Worm (Caenorhabditis elegans) whole organism, early embryonic: ENCODE data around the gene glod-4.

Experiments
- B0310.2 ChIP-seq: sonication (generic microtip); optimal IDR thresholded peaks from 2 replicates; lab custom pipeline; 2016; ENCODE audit warnings: mild to moderate bottlenecking, missing genetic modification characterization, missing compliant biosample characterization
- F13C5.2 ChIP-seq: sonication (generic microtip); optimal IDR thresholded peaks from 2 replicates; lab custom pipeline; 2017; ENCODE audit warnings: mild to moderate bottlenecking, missing genetic modification characterization, inconsistent platforms, missing compliant biosample characterization
- aly-1 ChIP-seq: sonication (generic microtip); optimal IDR thresholded peaks from 2 replicates; lab custom pipeline; 2016; ENCODE audit warnings: missing genetic modification characterization, missing compliant biosample characterization
- ama-1 ChIP-seq: fragments of 150-350 bp; optimal IDR thresholded peaks from 2 replicates; lab custom pipeline; 2014
- ceh-13 ChIP-seq: fragments of 200-800 bp; sonication (Bioruptor generic); optimal IDR thresholded peaks from 2 replicates; lab custom pipeline; 2018; ENCODE audit warnings: mild to moderate bottlenecking, missing genetic modification characterization, missing compliant biosample characterization
- ceh-36 ChIP-seq: sonication (generic microtip); optimal IDR thresholded peaks from 2 replicates; lab custom pipeline; 2016; ENCODE audit warnings: missing genetic modification characterization, inconsistent platforms, missing compliant biosample characterization
- ets-7 ChIP-seq: sonication (generic microtip); optimal IDR thresholded peaks from 2 replicates; lab custom pipeline; 2016; ENCODE audit warnings: missing genotype, missing genetic modification characterization, missing compliant biosample characterization
- flt-1 ChIP-seq: fragments of 200-800 bp; sonication (Bioruptor generic); IDR thresholded peaks from 2 replicates; pipeline ENCODE4 v1.3.6; 2022; ENCODE audit warnings: missing genetic modification characterization, missing compliant biosample characterization
- hmbx-1 ChIP-seq: sonication (generic microtip); optimal IDR thresholded peaks from 2 replicates; lab custom pipeline; 2016; ENCODE audit warnings: mild to moderate bottlenecking, missing genetic modification characterization, missing compliant biosample characterization
- hmg-4 ChIP-seq: fragments of 200-800 bp; sonication (Bioruptor generic); optimal IDR thresholded peaks from 2 replicates; lab custom pipeline; 2018; ENCODE audit warnings: mild to moderate bottlenecking, missing genetic modification characterization, missing compliant biosample characterization
- hnd-1 ChIP-seq: sonication (generic microtip); optimal IDR thresholded peaks from 2 replicates; lab custom pipeline; 2016; ENCODE audit warnings: missing genetic modification characterization, missing compliant biosample characterization
- pes-1 ChIP-seq: fragments of 200-800 bp; sonication (Bioruptor generic); IDR thresholded peaks from 2 replicates; pipeline ENCODE4 v1.3.6; 2022; ENCODE audit warnings: missing genetic modification reagents, missing genetic modification characterization, missing compliant biosample characterization
- scrt-1 ChIP-seq: fragments of 200-800 bp; sonication (Bioruptor generic); IDR thresholded peaks from 2 replicates; pipeline ENCODE4 v1.3.6; 2022; ENCODE audit warnings: missing genetic modification characterization, missing compliant biosample characterization
- sea-1 ChIP-seq: fragments of 200-800 bp; sonication (Bioruptor generic); conservative IDR thresholded peaks from 2 replicates; pipeline ENCODE4 v1.3.6; 2022; ENCODE audit warnings: missing genetic modification characterization, missing compliant biosample characterization
- tbx-11 ChIP-seq: fragments of 200-800 bp; sonication (Bioruptor generic); IDR thresholded peaks from 2 replicates; pipeline ENCODE4 v1.3.6; 2022; ENCODE audit warnings: missing genetic modification characterization, missing compliant biosample characterization
- tbx-37 ChIP-seq: fragments of 200-800 bp; sonication (Bioruptor generic); conservative IDR thresholded peaks from 2 replicates; pipeline ENCODE4 v1.3.6; 2022; ENCODE audit warnings: missing genetic modification reagents, missing genetic modification characterization, missing compliant biosample characterization
- tra-4 ChIP-seq: sonication (generic microtip); optimal IDR thresholded peaks from 2 replicates; lab custom pipeline; 2017; ENCODE audit warnings: missing genetic modification characterization, missing compliant biosample characterization

glod-4 gene

DNA sequence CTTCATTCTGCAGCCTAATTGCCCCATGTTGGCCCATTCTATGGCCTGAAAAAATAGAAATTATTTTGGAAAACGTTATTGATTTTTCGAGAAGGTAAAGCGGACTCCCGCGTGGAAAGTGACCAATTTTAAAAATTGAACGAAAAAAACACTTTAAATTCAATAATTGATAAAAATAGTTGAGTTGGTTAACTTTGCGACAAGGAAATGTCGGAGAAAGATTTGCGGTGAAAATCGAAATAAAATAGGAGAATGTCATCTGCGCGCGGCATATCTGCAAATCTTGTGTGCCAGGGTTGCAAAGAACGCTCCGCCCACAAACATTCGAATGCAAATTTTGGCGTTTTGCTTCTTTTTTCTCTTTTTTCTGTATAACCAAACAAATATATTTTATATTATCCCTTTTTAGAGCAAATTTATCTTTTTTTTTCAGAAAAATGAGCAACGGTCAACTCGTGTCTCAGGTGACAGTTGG lies 17.5 kb downstream of the glod-4 start, which contains the start of the genes rnf-121 and C16C10.4:
Gene rnf-121 (minus strand): TSS at position 51 of the 475 bp plus-strand sequence.
Gene C16C10.4 (plus strand): TSS at position 434 of the 475 bp plus-strand sequence.
- TF ChIP-seq F13C5.2 (tag; lab: Kevin White, UChicago), result peak; percentile 92
- TF ChIP-seq aly-1 (tag; lab: Kevin White, UChicago), result peak; percentile 77
- peak; percentile 87 for TF ChIP-seq scrt-1 (GFP tag; lab: Robert Waterston, UW)
- TF ChIP-seq ceh-13, result peak; percentile 93
- no peak for TF ChIP-seq ama-1 (lab: Kevin White, UChicago)
- peak; percentile 82 for TF ChIP-seq tbx-37 (GFP tag; lab: Robert Waterston, UW)
- peak; percentile 82 for TF ChIP-seq B0310.2 (tag; lab: Kevin White, UChicago)
- TF ChIP-seq pes-1 (GFP tag; lab: Robert Waterston, UW), result peak; percentile 91
- TF ChIP-seq sea-1 (GFP tag; lab: Robert Waterston, UW), result peak; percentile 93
- peak; percentile 83 for TF ChIP-seq flt-1 (GFP tag; lab: Robert Waterston, UW)
- peak; percentile 61 for TF ChIP-seq hmbx-1
- peak; percentile 97 for TF ChIP-seq hmg-4 (GFP tag; lab: Kevin White, UChicago)
- TF ChIP-seq tbx-11 (GFP tag; lab: Robert Waterston, UW), result peak; percentile 92
- TF ChIP-seq hnd-1 (tag; lab: Kevin White, UChicago), result peak; percentile 80
- peak; percentile 93 for TF ChIP-seq ceh-36 (tag; lab: Kevin White, UChicago)
- peak; percentile 80 for TF ChIP-seq tra-4
- peak; percentile 75 for TF ChIP-seq ets-7 (tag; lab: Kevin White, UChicago)

DNA sequence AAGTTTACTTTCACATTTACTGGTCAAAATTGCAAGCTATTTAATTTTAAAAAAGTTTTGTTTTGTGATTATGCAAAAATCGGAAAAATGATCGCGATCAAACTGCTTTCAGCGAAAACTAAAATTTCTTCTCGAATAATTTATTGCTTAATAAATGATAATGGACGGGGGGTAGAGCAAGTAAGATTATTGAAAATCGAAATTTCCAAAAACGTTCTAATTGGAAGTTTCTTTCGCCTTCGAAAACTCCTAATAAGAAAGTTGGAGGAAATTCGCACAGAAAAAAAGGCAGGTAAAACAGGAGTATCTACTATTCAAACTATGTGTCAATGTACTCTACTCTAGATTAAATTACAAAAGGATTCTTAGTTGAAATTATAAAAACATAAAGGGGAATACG lies 18.8 kb downstream of the glod-4 start:
- TF ChIP-seq hnd-1 (tag; lab: Kevin White, UChicago) (no peak), hmg-4 (GFP tag; lab: Kevin White, UChicago) (no peak), ceh-36 (tag; lab: Kevin White, UChicago) (no peak), flt-1 (GFP tag; lab: Robert Waterston, UW) (no peak), scrt-1 (GFP tag; lab: Robert Waterston, UW) (no peak), hmbx-1 (no peak), tbx-11 (GFP tag; lab: Robert Waterston, UW) (no peak), aly-1 (tag; lab: Kevin White, UChicago) (no peak), ama-1 (lab: Kevin White, UChicago) (no peak), sea-1 (GFP tag; lab: Robert Waterston, UW) (no peak), ets-7 (tag; lab: Kevin White, UChicago) (no peak), ceh-13 (no peak), pes-1 (GFP tag; lab: Robert Waterston, UW) (no peak), F13C5.2 (tag; lab: Kevin White, UChicago) (no peak), tra-4 (no peak), B0310.2 (tag; lab: Kevin White, UChicago) (no peak), tbx-37 (GFP tag; lab: Robert Waterston, UW) (no peak)

DNA sequence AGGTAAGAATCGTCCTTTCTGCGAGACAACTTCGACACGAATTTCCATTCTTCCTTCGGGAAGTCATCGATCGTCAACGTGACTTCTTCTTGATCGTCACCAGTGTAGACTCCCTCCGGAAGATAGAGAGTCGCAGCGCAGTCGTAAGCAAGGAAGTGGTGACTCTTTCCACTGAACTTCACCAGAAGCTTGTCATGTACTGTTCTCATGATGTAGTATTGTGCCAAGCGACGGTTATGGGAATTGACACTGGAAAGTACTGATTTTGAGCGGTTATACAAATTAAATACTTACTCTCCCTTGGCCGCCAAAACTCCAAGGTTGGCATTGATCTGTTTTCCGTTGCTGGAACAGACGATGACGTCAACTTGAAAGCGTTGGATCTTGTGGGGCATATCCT lies 22.1 kb downstream of the glod-4 start:
- TF ChIP-seq ama-1 (lab: Kevin White, UChicago) (no peak), scrt-1 (GFP tag; lab: Robert Waterston, UW) (no peak), F13C5.2 (tag; lab: Kevin White, UChicago) (no peak), hnd-1 (tag; lab: Kevin White, UChicago) (no peak), tbx-37 (GFP tag; lab: Robert Waterston, UW) (no peak), aly-1 (tag; lab: Kevin White, UChicago) (no peak), ceh-13 (no peak), pes-1 (GFP tag; lab: Robert Waterston, UW) (no peak), sea-1 (GFP tag; lab: Robert Waterston, UW) (no peak), hmg-4 (GFP tag; lab: Kevin White, UChicago) (no peak), flt-1 (GFP tag; lab: Robert Waterston, UW) (no peak), tra-4 (no peak), hmbx-1 (no peak), tbx-11 (GFP tag; lab: Robert Waterston, UW) (no peak), ceh-36 (tag; lab: Kevin White, UChicago) (no peak), ets-7 (tag; lab: Kevin White, UChicago) (no peak), B0310.2 (tag; lab: Kevin White, UChicago) (no peak)

DNA sequence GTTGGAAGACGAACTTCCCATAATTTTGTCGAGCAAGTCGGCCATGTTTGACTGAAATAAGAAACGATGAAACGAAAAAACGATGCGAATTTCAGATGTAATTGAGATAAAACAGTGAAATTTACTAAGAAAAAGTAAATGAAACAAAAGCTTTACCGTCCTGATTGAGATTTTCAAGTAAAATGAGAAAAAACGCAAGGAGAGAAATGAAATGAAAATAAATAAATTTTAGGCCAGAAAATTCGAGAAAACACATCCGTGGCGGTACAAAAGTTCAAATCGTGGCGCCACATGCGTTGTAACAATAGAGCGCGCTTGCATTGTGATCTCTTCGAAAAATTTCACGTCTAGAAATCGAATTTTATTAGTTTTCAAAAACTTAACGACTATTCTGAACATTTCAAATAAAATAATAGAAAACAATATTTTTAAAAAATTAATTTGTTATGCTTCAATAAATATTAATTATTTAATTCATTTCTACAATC lies 22.8 kb downstream of the glod-4 start, which contains the start of the genes hrde-1 and C16C10.13:
Gene hrde-1 (minus strand): TSS at position 51 of the 488 bp plus-strand sequence.
Gene C16C10.13 (plus strand): TSS at position 332 of the 488 bp plus-strand sequence.
- no peak for TF ChIP-seq B0310.2 (tag; lab: Kevin White, UChicago)

DNA sequence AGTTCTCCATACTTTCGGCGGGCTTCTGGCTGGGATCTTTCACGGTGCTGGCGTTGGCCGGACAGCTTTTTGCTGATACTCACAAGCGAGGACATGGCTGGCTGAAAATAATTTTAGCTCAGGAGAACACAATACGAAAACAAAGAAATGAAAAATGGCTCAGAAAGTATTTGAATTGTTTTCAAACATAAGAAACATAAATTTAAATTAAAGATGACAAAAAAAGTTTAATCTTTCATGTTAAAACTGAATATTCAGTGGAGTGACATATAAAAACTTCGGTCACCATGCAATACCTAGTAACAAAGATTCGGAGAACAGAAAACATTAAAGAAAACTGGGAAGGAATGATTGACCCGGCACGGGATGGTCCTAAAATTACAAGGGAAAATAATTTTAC lies 25.2 kb downstream of the glod-4 start, which contains the start of gene C16C10.2:
Gene C16C10.2 (minus strand): TSS at position 101 of the 400 bp plus-strand sequence.
- TF ChIP-seq tra-4 (no peak), ets-7 (tag; lab: Kevin White, UChicago) (no peak), tbx-37 (GFP tag; lab: Robert Waterston, UW) (no peak), ceh-36 (tag; lab: Kevin White, UChicago) (no peak), hnd-1 (tag; lab: Kevin White, UChicago) (no peak), flt-1 (GFP tag; lab: Robert Waterston, UW) (no peak), pes-1 (GFP tag; lab: Robert Waterston, UW) (no peak), hmg-4 (GFP tag; lab: Kevin White, UChicago) (no peak), aly-1 (tag; lab: Kevin White, UChicago) (no peak), ama-1 (lab: Kevin White, UChicago) (no peak), tbx-11 (GFP tag; lab: Robert Waterston, UW) (no peak), scrt-1 (GFP tag; lab: Robert Waterston, UW) (no peak), sea-1 (GFP tag; lab: Robert Waterston, UW) (no peak), hmbx-1 (no peak), ceh-13 (no peak)

- TF ChIP-seq ama-1 (lab: Kevin White, UChicago) (no peak), aly-1 (tag; lab: Kevin White, UChicago) (no peak), F13C5.2 (tag; lab: Kevin White, UChicago) (no peak), scrt-1 (GFP tag; lab: Robert Waterston, UW) (no peak), B0310.2 (tag; lab: Kevin White, UChicago) (no peak), tbx-37 (GFP tag; lab: Robert Waterston, UW) (no peak), sea-1 (GFP tag; lab: Robert Waterston, UW) (no peak), tra-4 (no peak), ceh-13 (no peak), ceh-36 (tag; lab: Kevin White, UChicago) (no peak), hmbx-1 (no peak)
Measured at ce11 chrIII:4181338-4181737, 27.9 kb downstream of the glod-4 start, which contains the start of gene C16C10.1. C16C10.1 (minus strand) TSS chrIII:4181438.
